Fruit fly (Drosophila melanogaster) whole organism, embryonic: Measurements from ENCODE around the gene RapGAP1.

ENCODE experiments used
- Atf6 ChIP-seq: fragments of 200-800 bp; sonication (Bioruptor generic); IDR thresholded peaks from 2 replicates; pipeline ENCODE4 v1.3.6; 2022; ENCODE audit warnings: missing biosample characterization, missing genetic modification characterization
- B-H1 ChIP-seq: fragments of 200-800 bp; sonication (Bioruptor generic); IDR thresholded peaks from 3 replicates; pipeline ENCODE4 v1.3.6; 2022; ENCODE audit warnings: missing biosample characterization, missing genetic modification characterization
- BEAF-32 ChIP-seq: fragments of 200-800 bp; sonication (Bioruptor generic); optimal IDR thresholded peaks from 3 replicates; lab custom pipeline; 2017; ENCODE audit warnings: missing biosample characterization, missing genetic modification characterization, mild to moderate bottlenecking, moderate library complexity, missing genetic modification reagents
- Bdp1 ChIP-seq: fragments of 200-800 bp; sonication (Bioruptor generic); optimal IDR thresholded peaks from 3 replicates; lab custom pipeline; 2016; ENCODE audit warnings: missing biosample characterization, missing genetic modification characterization
- C15 ChIP-seq: fragments of 200-800 bp; sonication (Bioruptor generic); IDR thresholded peaks from 3 replicates; pipeline ENCODE4 v1.3.6; 2022; ENCODE audit warnings: missing biosample characterization, missing genetic modification characterization
- CG10431 ChIP-seq: fragments of 200-800 bp; sonication (Bioruptor generic); optimal IDR thresholded peaks from 3 replicates; lab custom pipeline; 2018; ENCODE audit warnings: missing biosample characterization, mild to moderate bottlenecking, missing genetic modification characterization
- CG10543 ChIP-seq: fragments of 200-800 bp; sonication (Bioruptor generic); optimal IDR thresholded peaks from 3 replicates; lab custom pipeline; 2017; ENCODE audit warnings: missing biosample characterization, mild to moderate bottlenecking, missing genetic modification characterization, moderate library complexity
- CG11093 ChIP-seq: fragments of 200-800 bp; sonication (Bioruptor generic); IDR thresholded peaks from 3 replicates; pipeline ENCODE4 v1.3.6; 2022; ENCODE audit warnings: missing biosample characterization, missing genetic modification characterization
- CG12744 ChIP-seq: fragments of 200-800 bp; sonication (Bioruptor generic); optimal IDR thresholded peaks from 2 replicates; lab custom pipeline; 2016; ENCODE audit warnings: missing biosample characterization, missing genetic modification characterization
- CG13624 ChIP-seq: fragments of 200-800 bp; sonication (Bioruptor generic); optimal IDR thresholded peaks from 2 replicates; lab custom pipeline; 2016; ENCODE audit warnings: missing biosample characterization, missing genetic modification characterization
- CG13775 ChIP-seq: fragments of 200-800 bp; sonication (Bioruptor generic); optimal IDR thresholded peaks from 3 replicates; lab custom pipeline; 2017; ENCODE audit warnings: missing biosample characterization, mild to moderate bottlenecking, missing genetic modification characterization
- CG16813 ChIP-seq: fragments of 200-800 bp; sonication (Bioruptor generic); IDR thresholded peaks from 3 replicates; pipeline ENCODE4 v1.3.6; 2022; ENCODE audit warnings: missing biosample characterization, missing genetic modification characterization; ENCODE audit not compliant: partially characterized antibody
- CG18476 ChIP-seq: fragments of 200-800 bp; sonication (Bioruptor generic); optimal IDR thresholded peaks from 2 replicates; lab custom pipeline; 2016; ENCODE audit warnings: missing biosample characterization, mild to moderate bottlenecking, missing genetic modification characterization
- CG32767 ChIP-seq: fragments of 200-800 bp; sonication (Bioruptor generic); IDR thresholded peaks from 2 replicates; pipeline ENCODE4 v1.3.6; 2022; ENCODE audit warnings: missing biosample characterization, missing genetic modification characterization
- CG3281 ChIP-seq: fragments of 200-800 bp; sonication (Bioruptor generic); optimal IDR thresholded peaks from 3 replicates; lab custom pipeline; 2017; ENCODE audit warnings: missing biosample characterization, mild to moderate bottlenecking, missing genetic modification characterization
- CG3847 ChIP-seq: fragments of 200-800 bp; sonication (Bioruptor generic); IDR thresholded peaks from 2 replicates; pipeline ENCODE4 v1.3.6; 2022; ENCODE audit warnings: missing biosample characterization, missing genetic modification characterization
- CG4707 ChIP-seq: fragments of 200-800 bp; sonication (Bioruptor generic); optimal IDR thresholded peaks from 2 replicates; lab custom pipeline; 2018; ENCODE audit warnings: missing biosample characterization, mild to moderate bottlenecking, missing genetic modification characterization, moderate library complexity
- CG6765 ChIP-seq: fragments of 200-800 bp; sonication (Bioruptor generic); optimal IDR thresholded peaks from 3 replicates; lab custom pipeline; 2017; ENCODE audit warnings: missing biosample characterization, mild to moderate bottlenecking, missing genetic modification characterization
- CG7556 ChIP-seq: fragments of 200-800 bp; sonication (Bioruptor generic); optimal IDR thresholded peaks from 2 replicates; lab custom pipeline; 2017; ENCODE audit warnings: missing biosample characterization, mild to moderate bottlenecking, missing genetic modification characterization
- CG8924 ChIP-seq: fragments of 200-800 bp; optimal IDR thresholded peaks from 3 replicates; lab custom pipeline; 2019; ENCODE audit warnings: missing biosample characterization, mild to moderate bottlenecking, missing genetic modification characterization, moderate library complexity
- CG9876 ChIP-seq: fragments of 200-800 bp; sonication (Bioruptor generic); optimal IDR thresholded peaks from 2 replicates; lab custom pipeline; 2016; ENCODE audit warnings: missing biosample characterization, missing genetic modification characterization
- Deaf1 ChIP-seq: fragments of 200-800 bp; optimal IDR thresholded peaks from 3 replicates; lab custom pipeline; 2019; ENCODE audit warnings: missing biosample characterization, mild to moderate bottlenecking, missing genetic modification characterization, moderate library complexity
- Fer1 ChIP-seq: fragments of 200-800 bp; sonication (Bioruptor generic); optimal IDR thresholded peaks from 2 replicates; lab custom pipeline; 2017; ENCODE audit warnings: missing biosample characterization, mild to moderate bottlenecking, missing genetic modification characterization
- H15 ChIP-seq: fragments of 200-800 bp; sonication (Bioruptor generic); IDR thresholded peaks from 3 replicates; pipeline ENCODE4 v1.3.6; 2022; ENCODE audit warnings: missing biosample characterization, missing genetic modification characterization
- HHEX ChIP-seq: fragments of 200-800 bp; sonication (Bioruptor generic); optimal IDR thresholded peaks from 3 replicates; lab custom pipeline; 2017; ENCODE audit warnings: missing biosample characterization, mild to moderate bottlenecking, missing genetic modification characterization, missing genetic modification reagents
- Hand ChIP-seq: fragments of 200-800 bp; sonication (Bioruptor generic); optimal IDR thresholded peaks from 2 replicates; lab custom pipeline; 2017; ENCODE audit warnings: mild to moderate bottlenecking, missing biosample characterization, missing genetic modification reagents, missing genetic modification characterization
- Hmx ChIP-seq: fragments of 200-800 bp; sonication (Bioruptor generic); optimal IDR thresholded peaks from 2 replicates; lab custom pipeline; 2016; ENCODE audit warnings: missing biosample characterization, missing genetic modification characterization
- MTF-1 ChIP-seq: fragments of 200-800 bp; sonication (Bioruptor generic); optimal IDR thresholded peaks from 2 replicates; lab custom pipeline; 2018; ENCODE audit warnings: missing biosample characterization, mild to moderate bottlenecking, missing genetic modification characterization, borderline replicate concordance
- NC2β ChIP-seq: fragments of 200-800 bp; sonication (Bioruptor generic); optimal IDR thresholded peaks from 2 replicates; lab custom pipeline; 2016; ENCODE audit warnings: missing biosample characterization, missing genetic modification characterization
- Nf-YB ChIP-seq: fragments of 200-800 bp; sonication (Bioruptor generic); optimal IDR thresholded peaks from 3 replicates; lab custom pipeline; 2019; ENCODE audit warnings: missing biosample characterization, mild to moderate bottlenecking, missing genetic modification characterization, moderate library complexity
- Ptx1 ChIP-seq: fragments of 200-800 bp; sonication (Bioruptor generic); IDR thresholded peaks from 2 replicates; pipeline ENCODE4 v1.3.6; 2022; ENCODE audit warnings: missing biosample characterization, missing genetic modification characterization
- Ravus ChIP-seq: fragments of 200-800 bp; sonication (Bioruptor generic); IDR thresholded peaks from 2 replicates; pipeline ENCODE4 v1.3.6; 2022; ENCODE audit warnings: missing biosample characterization, missing genetic modification characterization
- Rx ChIP-seq: fragments of 200-800 bp; sonication (Bioruptor generic); IDR thresholded peaks from 2 replicates; pipeline ENCODE4 v1.3.6; 2022; ENCODE audit warnings: missing biosample characterization, missing genetic modification characterization
- Sox102F ChIP-seq: fragments of 200-800 bp; sonication (Bioruptor generic); optimal IDR thresholded peaks from 2 replicates; lab custom pipeline; 2018; ENCODE audit warnings: missing biosample characterization, mild to moderate bottlenecking, missing genetic modification characterization, moderate library complexity
- TFAM ChIP-seq: fragments of 200-800 bp; sonication (Bioruptor generic); optimal IDR thresholded peaks from 2 replicates; lab custom pipeline; 2017; ENCODE audit warnings: missing biosample characterization, missing genetic modification characterization, inconsistent platforms
- abd-A ChIP-seq: fragments of 200-800 bp; sonication (Bioruptor generic); optimal IDR thresholded peaks from 3 replicates; lab custom pipeline; 2019; ENCODE audit warnings: missing biosample characterization, mild to moderate bottlenecking, missing genetic modification characterization, moderate library complexity
- ara ChIP-seq: fragments of 200-800 bp; sonication (Bioruptor generic); IDR thresholded peaks from 2 replicates; pipeline ENCODE4 v1.3.6; 2022; ENCODE audit warnings: missing biosample characterization, missing genetic modification characterization
- cas ChIP-seq: fragments of 200-800 bp; sonication (Bioruptor generic); IDR thresholded peaks from 2 replicates; pipeline ENCODE4 v1.3.6; 2022; ENCODE audit warnings: missing biosample characterization, missing genetic modification characterization
- cg ChIP-seq: fragments of 200-800 bp; sonication (Bioruptor generic); optimal IDR thresholded peaks from 3 replicates; lab custom pipeline; 2019; ENCODE audit warnings: missing biosample characterization, mild to moderate bottlenecking, missing genetic modification characterization, moderate library complexity
- esg ChIP-seq: fragments of 200-800 bp; sonication (Bioruptor generic); conservative IDR thresholded peaks from 2 replicates; pipeline ENCODE4 v1.3.6; 2022; ENCODE audit warnings: missing biosample characterization, missing genetic modification characterization
- exex ChIP-seq: fragments of 200-800 bp; sonication (Bioruptor generic); optimal IDR thresholded peaks from 4 replicates; lab custom pipeline; 2018; ENCODE audit warnings: missing biosample characterization, mild to moderate bottlenecking, missing genetic modification characterization, moderate library complexity
- grn ChIP-seq: fragments of 200-800 bp; sonication (Bioruptor generic); optimal IDR thresholded peaks from 3 replicates; lab custom pipeline; 2017; ENCODE audit warnings: missing biosample characterization, missing genetic modification characterization
- insv ChIP-seq, 2 experiments: fragments of 200-800 bp; sonication (Bioruptor generic); optimal IDR thresholded peaks; 3 replicates each; lab custom pipeline; 2016 to 2018; ENCODE audit warnings: missing biosample characterization in 2 of 2, missing genetic modification characterization in 2 of 2
- klu ChIP-seq: fragments of 200-800 bp; sonication (Bioruptor generic); IDR thresholded peaks from 2 replicates; pipeline ENCODE4 v1.3.6; 2022; ENCODE audit warnings: missing biosample characterization, missing genetic modification characterization
- knrl ChIP-seq: fragments of 200-800 bp; sonication (Bioruptor generic); IDR thresholded peaks from 3 replicates; pipeline ENCODE4 v1.3.6; 2022; ENCODE audit warnings: missing biosample characterization, missing genetic modification characterization; ENCODE audit not compliant: partially characterized antibody
- mam ChIP-seq: fragments of 200-800 bp; sonication (Bioruptor generic); optimal IDR thresholded peaks from 3 replicates; lab custom pipeline; 2016; ENCODE audit warnings: missing biosample characterization, missing genetic modification characterization
- prd ChIP-seq, 3 experiments: fragments of >200 bp in 2 of 3; fragments of 200-800 bp in 1 of 3; sonication (Bioruptor generic) in 1 of 3; optimal IDR thresholded peaks in 2 of 3; IDR thresholded peaks in 1 of 3; 2 replicates in 2 of 3; 3 replicates in 1 of 3; pipeline versions ENCODE4 v1.3.6 to Lab custom; 2017 to 2022; ENCODE audit warnings: missing biosample characterization in 1 of 3, missing genetic modification characterization in 1 of 3
- pum ChIP-seq: fragments of 200-800 bp; sonication (Bioruptor generic); optimal IDR thresholded peaks from 2 replicates; lab custom pipeline; 2016; ENCODE audit warnings: missing biosample characterization, missing genetic modification characterization
- tap ChIP-seq: fragments of 200-800 bp; optimal IDR thresholded peaks from 3 replicates; lab custom pipeline; 2019; ENCODE audit warnings: missing biosample characterization, mild to moderate bottlenecking, missing genetic modification characterization, moderate library complexity
- unpg ChIP-seq: fragments of 200-800 bp; sonication (Bioruptor generic); optimal IDR thresholded peaks from 3 replicates; lab custom pipeline; 2018; ENCODE audit warnings: missing biosample characterization, mild to moderate bottlenecking, missing genetic modification characterization, moderate library complexity
- zfh1 ChIP-seq: fragments of 200-800 bp; sonication (Bioruptor generic); IDR thresholded peaks from 3 replicates; pipeline ENCODE4 v1.3.6; 2022; ENCODE audit warnings: missing biosample characterization, missing genetic modification characterization

Gene RapGAP1

DNA sequence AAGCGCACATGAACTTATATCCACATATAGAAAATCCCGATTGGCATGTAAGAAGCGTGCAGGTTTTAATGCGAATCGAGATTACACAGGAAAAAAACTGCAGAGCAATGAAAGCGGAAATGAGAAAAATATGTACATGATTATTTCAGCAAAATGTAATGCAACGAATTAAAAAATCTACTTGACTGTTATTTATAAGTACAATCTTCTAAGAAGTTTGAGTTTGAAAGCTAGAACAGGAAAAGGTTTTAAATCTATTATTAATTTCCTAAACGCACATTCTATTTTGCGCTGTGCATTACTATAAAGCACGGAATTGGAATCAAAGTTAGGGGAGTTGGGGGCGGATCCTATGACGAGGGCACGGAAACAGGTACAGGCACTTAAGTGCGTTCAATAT is 23.1 kb upstream of the RapGAP1 start (continued):
- no peak for TF ChIP-seq esg (GFP tag; lab: Robert Waterston, UW)
- TF ChIP-seq TFAM (GFP tag; lab: Kevin White, UChicago), result no peak
- peak; percentile 43 for TF ChIP-seq unpg (GFP tag; lab: Kevin White, UChicago)
- TF ChIP-seq CG3281 (GFP tag; lab: Kevin White, UChicago), result peak; percentile 47
- TF ChIP-seq Ptx1 (GFP tag; lab: Robert Waterston, UW), result 0 out of 2 replicates have a peak, but pooled peaks have one; percentile 7
- TF ChIP-seq CG10543, result no peak
- TF ChIP-seq BEAF-32 (GFP tag; lab: Kevin White, UChicago), result no peak
- no peak for TF ChIP-seq knrl (GFP tag; lab: Robert Waterston, UW)
- no peak for TF ChIP-seq prd (optimal IDR thresholded peaks at IDR 0.05; lab: Kevin White, UChicago)
- peak; percentile 62 for TF ChIP-seq prd (GFP tag; IDR thresholded peaks at IDR 0.05; lab: Robert Waterston, UW)
- no peak for TF ChIP-seq CG11093 (GFP tag; lab: Robert Waterston, UW)
- peak; percentile 8 for TF ChIP-seq mam
- TF ChIP-seq CG7556 (GFP tag; lab: Kevin White, UChicago), result peak; percentile 4
- TF ChIP-seq CG10431 (GFP tag; lab: Kevin White, UChicago), result no peak
- no peak for TF ChIP-seq tap (tag; lab: Kevin White, UChicago)
- TF ChIP-seq CG8924 (tag; lab: Kevin White, UChicago), result peak; percentile 13
- peak; percentile 4 for TF ChIP-seq CG18476
- TF ChIP-seq NC2β (GFP tag; lab: Kevin White, UChicago), result no peak
- no peak for TF ChIP-seq B-H1 (GFP tag; lab: Robert Waterston, UW)
- TF ChIP-seq HHEX (GFP tag; lab: Kevin White, UChicago), result no peak
- no peak for TF ChIP-seq Deaf1 (tag; lab: Kevin White, UChicago)
- no peak for TF ChIP-seq Fer1 (GFP tag; lab: Kevin White, UChicago)
- TF ChIP-seq MTF-1 (GFP tag; lab: Kevin White, UChicago), result no peak
- no peak for TF ChIP-seq klu (GFP tag; lab: Robert Waterston, UW)
- peak; percentile 38; the same call in 1 of the 2 replicates for TF ChIP-seq CG3847
- no peak for TF ChIP-seq CG32767
- no peak for TF ChIP-seq H15
- peak; percentile 68 for TF ChIP-seq Atf6 (GFP tag; lab: Robert Waterston, UW)
- no peak for TF ChIP-seq grn (GFP tag; lab: Kevin White, UChicago)
- TF ChIP-seq exex (tag; lab: Kevin White, UChicago), result no peak
- no peak for TF ChIP-seq Rx
- no peak for TF ChIP-seq insv (GFP tag; optimal IDR thresholded peaks at IDR 0.05; lab: Kevin White, UChicago)
- no peak for TF ChIP-seq abd-A (tag; lab: Kevin White, UChicago)
- 0 out of 2 replicates have a peak, but pooled peaks have one; percentile 10 for TF ChIP-seq ara
- no peak for TF ChIP-seq CG6765 (GFP tag; lab: Kevin White, UChicago)
- peak; percentile 22 for TF ChIP-seq CG12744 (GFP tag; lab: Kevin White, UChicago)
- no peak for TF ChIP-seq CG9876
- TF ChIP-seq zfh1, result peak; percentile 19; the same call in 1 of the 3 replicates
- TF ChIP-seq Sox102F (GFP tag; lab: Kevin White, UChicago), result peak; percentile 10
- TF ChIP-seq Hmx (GFP tag; lab: Kevin White, UChicago), result no peak
- TF ChIP-seq pum, result no peak
- TF ChIP-seq Hand (GFP tag; lab: Kevin White, UChicago), result no peak
- TF ChIP-seq Nf-YB, result no peak
- TF ChIP-seq CG16813 (GFP tag; lab: Robert Waterston, UW), result no peak
- TF ChIP-seq Bdp1 (GFP tag; lab: Kevin White, UChicago), result no peak
- peak; percentile 48 for TF ChIP-seq CG13624 (GFP tag; lab: Kevin White, UChicago)
- no peak for TF ChIP-seq Ravus (GFP tag; lab: Robert Waterston, UW)
- TF ChIP-seq cas (GFP tag; lab: Robert Waterston, UW), result no peak
- no peak for TF ChIP-seq cg (GFP tag; lab: Kevin White, UChicago)
- no peak for TF ChIP-seq CG4707
- no peak for TF ChIP-seq C15 (GFP tag; lab: Robert Waterston, UW)
- no peak for TF ChIP-seq CG13775 (GFP tag; lab: Kevin White, UChicago)
